Worm (Caenorhabditis elegans) whole organism, L4/young adult: ENCODE data around the gene K12D12.5.

ENCODE experiments used
- W03F9.2 ChIP-seq: fragments of 150-350 bp; optimal IDR thresholded peaks from 2 replicates; lab custom pipeline; 2014; ENCODE audit warnings: missing biosample characterization, missing genetic modification characterization
- dao-5 ChIP-seq: sonication (generic microtip); optimal IDR thresholded peaks from 2 replicates; lab custom pipeline; 2016; ENCODE audit warnings: missing genotype, missing genetic modification characterization, moderate library complexity, missing compliant biosample characterization
- him-1 ChIP-seq: sonication (generic microtip); optimal IDR thresholded peaks from 2 replicates; lab custom pipeline; 2016; ENCODE audit warnings: missing genotype, missing genetic modification reagents, missing genetic modification characterization, missing compliant biosample characterization

The K12D12.5 gene

ce11 chrII:11868893-11869292, 8.1 kb downstream of the K12D12.5 start:
- no peak for TF ChIP-seq W03F9.2 (tag; lab: Kevin White, UChicago)
- no peak for TF ChIP-seq dao-5 (tag; lab: Kevin White, UChicago)
- TF ChIP-seq him-1: no peak

- TF ChIP-seq dao-5 (tag; lab: Kevin White, UChicago) (no peak), W03F9.2 (tag; lab: Kevin White, UChicago) (peak; percentile 88), him-1 (peak; percentile 74)
Observed at ce11 chrII:11874674-11875198, 13.9 kb downstream of the K12D12.5 start, which contains the start of the genes npp-3 and top-2. TSS of gene npp-3 (minus strand) at chrII:11874788. TSS of gene top-2 (plus strand) at chrII:11875148.

- no peak for TF ChIP-seq dao-5 (tag; lab: Kevin White, UChicago)
- TF ChIP-seq him-1: no peak
- no peak for TF ChIP-seq W03F9.2 (tag; lab: Kevin White, UChicago)
Observed at ce11 chrII:11879784-11880183, 19.0 kb downstream of the K12D12.5 start.

ce11 chrII:11880456-11881353, 19.9 kb downstream of the K12D12.5 start:
- TF ChIP-seq him-1 (no peak), dao-5 (tag; lab: Kevin White, UChicago) (no peak), W03F9.2 (tag; lab: Kevin White, UChicago) (no peak)

- TF ChIP-seq him-1: no peak
- TF ChIP-seq dao-5 (tag; lab: Kevin White, UChicago): no peak
- TF ChIP-seq W03F9.2 (tag; lab: Kevin White, UChicago): no peak
Observed at ce11 chrII:11883648-11884047, 22.8 kb downstream of the K12D12.5 start, which contains the start of gene ZK930.6. TSS of gene ZK930.6 (plus strand) at chrII:11883948.

ce11 chrII:11887724-11888123, 26.9 kb downstream of the K12D12.5 start:
- TF ChIP-seq W03F9.2 (tag; lab: Kevin White, UChicago): no peak
- no peak for TF ChIP-seq dao-5 (tag; lab: Kevin White, UChicago)
- no peak for TF ChIP-seq him-1

ce11 chrII:11888150-11888549, 27.3 kb downstream of the K12D12.5 start:
- no peak for TF ChIP-seq W03F9.2 (tag; lab: Kevin White, UChicago)
- no peak for TF ChIP-seq him-1
- TF ChIP-seq dao-5 (tag; lab: Kevin White, UChicago): no peak

- TF ChIP-seq W03F9.2 (tag; lab: Kevin White, UChicago) (no peak), him-1 (no peak), dao-5 (tag; lab: Kevin White, UChicago) (no peak)
Observed at ce11 chrII:11889420-11890075, 28.7 kb downstream of the K12D12.5 start.

ce11 chrII:11890596-11890995, 29.8 kb downstream of the K12D12.5 start:
- no peak for TF ChIP-seq W03F9.2 (tag; lab: Kevin White, UChicago)
- TF ChIP-seq dao-5 (tag; lab: Kevin White, UChicago): no peak
- TF ChIP-seq him-1: no peak

ce11 chrII:11893323-11893722, 32.5 kb downstream of the K12D12.5 start, which contains the start of gene ZK930.2:
TSS of gene ZK930.2 (minus strand) at chrII:11893423.
- TF ChIP-seq W03F9.2 (tag; lab: Kevin White, UChicago): no peak
- TF ChIP-seq him-1: no peak
- TF ChIP-seq dao-5 (tag; lab: Kevin White, UChicago): no peak

ce11 chrII:11899761-11900160, 38.9 kb downstream of the K12D12.5 start:
- TF ChIP-seq dao-5 (tag; lab: Kevin White, UChicago) (no peak), W03F9.2 (tag; lab: Kevin White, UChicago) (no peak), him-1 (no peak)

- TF ChIP-seq W03F9.2 (tag; lab: Kevin White, UChicago) (no peak), him-1 (no peak), dao-5 (tag; lab: Kevin White, UChicago) (no peak)
Observed at ce11 chrII:11901110-11901509, 40.3 kb downstream of the K12D12.5 start, which contains the start of gene vab-23. TSS of gene vab-23 (minus strand) at chrII:11901210.

- no peak for TF ChIP-seq W03F9.2 (tag; lab: Kevin White, UChicago)
- TF ChIP-seq him-1: no peak
- TF ChIP-seq dao-5 (tag; lab: Kevin White, UChicago): no peak
Observed at ce11 chrII:11902203-11902602, 41.4 kb downstream of the K12D12.5 start.
